Fruit fly (Drosophila melanogaster) whole organism, pupa: ENCODE data around the gene CG14346.

Source experiments
- CG10348 ChIP-seq: fragments of 200-800 bp; sonication (Bioruptor generic); IDR thresholded peaks from 2 replicates; pipeline ENCODE4 v1.3.6; 2022; ENCODE audit warnings: missing biosample characterization, missing genetic modification characterization
- CG12605 ChIP-seq: fragments of 200-800 bp; sonication (Bioruptor generic); IDR thresholded peaks from 2 replicates; pipeline ENCODE4 v1.3.6; 2022; ENCODE audit warnings: missing biosample characterization, missing genetic modification characterization
- CG13204 ChIP-seq: fragments of 200-800 bp; sonication (Bioruptor generic); optimal IDR thresholded peaks from 2 replicates; lab custom pipeline; 2018; ENCODE audit warnings: missing biosample characterization, mild to moderate bottlenecking, missing genetic modification characterization, moderate library complexity
- CG14655 ChIP-seq: fragments of 200-800 bp; sonication (Bioruptor generic); optimal IDR thresholded peaks from 3 replicates; lab custom pipeline; 2017; ENCODE audit warnings: mild to moderate bottlenecking, missing biosample characterization, missing genetic modification reagents, missing genetic modification characterization
- CG15710 ChIP-seq: fragments of 200-800 bp; sonication (Bioruptor generic); optimal IDR thresholded peaks from 2 replicates; lab custom pipeline; 2018; ENCODE audit warnings: missing biosample characterization, mild to moderate bottlenecking, missing genetic modification characterization, moderate library complexity
- CG17806 ChIP-seq: fragments of 200-800 bp; sonication (Bioruptor generic); optimal IDR thresholded peaks from 2 replicates; lab custom pipeline; 2018; ENCODE audit warnings: missing biosample characterization, mild to moderate bottlenecking, missing genetic modification characterization, moderate library complexity
- CG32121 ChIP-seq: fragments of 200-800 bp; sonication (Bioruptor generic); IDR thresholded peaks from 2 replicates; pipeline ENCODE4 v1.3.6; 2022; ENCODE audit warnings: missing biosample characterization, missing genetic modification characterization
- CG34367 ChIP-seq: fragments of 200-800 bp; sonication (Bioruptor generic); optimal IDR thresholded peaks from 2 replicates; lab custom pipeline; 2018; ENCODE audit warnings: missing biosample characterization, mild to moderate bottlenecking, missing genetic modification characterization
- CG4496 ChIP-seq: fragments of 200-800 bp; sonication (Bioruptor generic); IDR thresholded peaks from 3 replicates; pipeline ENCODE4 v1.3.6; 2022; ENCODE audit warnings: missing biosample characterization, missing genetic modification characterization
- CG8159 ChIP-seq: fragments of 200-800 bp; sonication (Bioruptor generic); optimal IDR thresholded peaks from 3 replicates; lab custom pipeline; 2018; ENCODE audit warnings: missing biosample characterization, mild to moderate bottlenecking, missing genetic modification characterization, moderate library complexity
- CG8301 ChIP-seq: fragments of 200-800 bp; sonication (Bioruptor generic); optimal IDR thresholded peaks from 2 replicates; lab custom pipeline; 2018; ENCODE audit warnings: missing biosample characterization, mild to moderate bottlenecking, missing genetic modification characterization
- CG9948 ChIP-seq: fragments of 200-800 bp; sonication (Bioruptor generic); optimal IDR thresholded peaks from 2 replicates; lab custom pipeline; 2018; ENCODE audit warnings: missing biosample characterization, mild to moderate bottlenecking, missing genetic modification characterization, moderate library complexity
- D1 ChIP-seq: fragments of 200-800 bp; sonication (Bioruptor generic); optimal IDR thresholded peaks from 2 replicates; lab custom pipeline; 2018; ENCODE audit warnings: missing biosample characterization, mild to moderate bottlenecking, missing genetic modification characterization, moderate library complexity
- EcR ChIP-seq: fragments of 200-800 bp; sonication (Bioruptor generic); optimal IDR thresholded peaks from 3 replicates; lab custom pipeline; 2019; ENCODE audit warnings: missing biosample characterization, missing genetic modification characterization, mild to moderate bottlenecking, moderate library complexity, missing genetic modification reagents
- Ets98B ChIP-seq: fragments of 200-800 bp; sonication (Bioruptor generic); IDR thresholded peaks from 2 replicates; pipeline ENCODE4 v1.3.6; 2022; ENCODE audit warnings: missing biosample characterization, missing genetic modification characterization
- Pif1A ChIP-seq: fragments of 200-800 bp; sonication (Bioruptor generic); optimal IDR thresholded peaks from 3 replicates; lab custom pipeline; 2016; ENCODE audit warnings: missing biosample characterization, missing genetic modification characterization
- Pif1B ChIP-seq: fragments of 200-800 bp; sonication (Bioruptor generic); optimal IDR thresholded peaks from 3 replicates; lab custom pipeline; 2016; ENCODE audit warnings: missing biosample characterization, missing genetic modification characterization
- Snoo ChIP-seq: fragments of 200-800 bp; sonication (Bioruptor generic); optimal IDR thresholded peaks from 3 replicates; lab custom pipeline; 2017; ENCODE audit warnings: missing biosample characterization, mild to moderate bottlenecking, missing genetic modification characterization, inconsistent platforms
- fd96Ca ChIP-seq: fragments of 200-800 bp; sonication (Bioruptor generic); IDR thresholded peaks from 3 replicates; pipeline ENCODE4 v1.3.6; 2022; ENCODE audit warnings: missing biosample characterization, missing genetic modification characterization
- gl ChIP-seq: fragments of 200-800 bp; sonication (Bioruptor generic); optimal IDR thresholded peaks from 2 replicates; lab custom pipeline; 2018; ENCODE audit warnings: missing biosample characterization, mild to moderate bottlenecking, missing genetic modification characterization
- rn ChIP-seq: fragments of 200-800 bp; sonication (Bioruptor generic); IDR thresholded peaks from 2 replicates; pipeline ENCODE4 v1.3.6; 2022; ENCODE audit warnings: missing biosample characterization, missing genetic modification characterization

Gene CG14346

dm6 chr2L:1354009-1354408 lies 13.8 kb upstream of the CG14346 start, which contains the start of gene CG5561:
CG5561 (minus strand) TSS chr2L:1354109.
- TF ChIP-seq CG32121 (GFP tag; lab: Robert Waterston, UW) = no peak
- no peak for TF ChIP-seq CG9948
- no peak for TF ChIP-seq CG14655 (GFP tag; lab: Kevin White, UChicago)
- no peak for TF ChIP-seq D1 (tag; lab: Kevin White, UChicago)
- no peak for TF ChIP-seq CG10348 (GFP tag; lab: Robert Waterston, UW)
- no peak for TF ChIP-seq Snoo (tag; lab: Kevin White, UChicago)
- no peak for TF ChIP-seq CG15710 (tag; lab: Kevin White, UChicago)
- TF ChIP-seq Ets98B (GFP tag; lab: Robert Waterston, UW) = no peak
- no peak for TF ChIP-seq CG4496
- no peak for TF ChIP-seq CG8301
- no peak for TF ChIP-seq Pif1B
- TF ChIP-seq rn (GFP tag; lab: Robert Waterston, UW) = no peak
- no peak for TF ChIP-seq CG12605

dm6 chr2L:1354819-1355218 lies 13.0 kb upstream of the CG14346 start, which contains the start of gene CG31924:
CG31924 (minus strand) TSS chr2L:1354919.
- TF ChIP-seq Snoo (tag; lab: Kevin White, UChicago) = no peak
- TF ChIP-seq CG10348 (GFP tag; lab: Robert Waterston, UW) = no peak
- no peak for TF ChIP-seq CG15710 (tag; lab: Kevin White, UChicago)
- TF ChIP-seq Pif1B = no peak
- TF ChIP-seq CG8301 = no peak
- TF ChIP-seq CG34367 (tag; lab: Kevin White, UChicago) = no peak
- TF ChIP-seq CG14655 (GFP tag; lab: Kevin White, UChicago) = no peak
- no peak for TF ChIP-seq rn (GFP tag; lab: Robert Waterston, UW)

- TF ChIP-seq Pif1B (no peak), CG10348 (GFP tag; lab: Robert Waterston, UW) (no peak), D1 (tag; lab: Kevin White, UChicago) (no peak)
These were observed 12.0 kb upstream of the CG14346 start, which contains the start of gene CG5565 for dm6 chr2L:1355824-1356223. CG5565 (minus strand) TSS chr2L:1355924.

- TF ChIP-seq Ets98B (GFP tag; lab: Robert Waterston, UW) = no peak
- no peak for TF ChIP-seq Pif1A (GFP tag; lab: Kevin White, UChicago)
- TF ChIP-seq CG13204 = no peak
- no peak for TF ChIP-seq CG12605
- TF ChIP-seq D1 (tag; lab: Kevin White, UChicago) = no peak
- TF ChIP-seq CG34367 (tag; lab: Kevin White, UChicago) = no peak
- TF ChIP-seq fd96Ca (GFP tag; lab: Robert Waterston, UW) = no peak
- TF ChIP-seq CG10348 (GFP tag; lab: Robert Waterston, UW) = no peak
- TF ChIP-seq CG8159 (tag; lab: Kevin White, UChicago) = no peak
- no peak for TF ChIP-seq gl (tag; lab: Kevin White, UChicago)
- TF ChIP-seq EcR = no peak
- TF ChIP-seq CG17806 (tag; lab: Kevin White, UChicago) = no peak
- no peak for TF ChIP-seq CG14655 (GFP tag; lab: Kevin White, UChicago)
- TF ChIP-seq CG8301 = no peak
- TF ChIP-seq Snoo (tag; lab: Kevin White, UChicago) = no peak
- TF ChIP-seq CG32121 (GFP tag; lab: Robert Waterston, UW) = no peak
- no peak for TF ChIP-seq CG4496
- TF ChIP-seq Pif1B = no peak
- TF ChIP-seq CG9948 = no peak
These were observed 8.1 kb upstream of the CG14346 start, which contains the start of gene CG31659 for dm6 chr2L:1359690-1360089. CG31659 (minus strand) TSS chr2L:1359790.

- TF ChIP-seq CG10348 (GFP tag; lab: Robert Waterston, UW) (no peak), CG8159 (tag; lab: Kevin White, UChicago) (peak; percentile 0), rn (GFP tag; lab: Robert Waterston, UW) (no peak), CG8301 (no peak), EcR (peak; percentile 75)
These were observed 5.8 kb upstream of the CG14346 start, which contains the start of gene NLaz for dm6 chr2L:1361771-1362632. NLaz (minus strand) TSS chr2L:1361821.

dm6 chr2L:1365037-1365436 lies 2.8 kb upstream of the CG14346 start:
- TF ChIP-seq CG15710 (tag; lab: Kevin White, UChicago) (no peak), CG10348 (GFP tag; lab: Robert Waterston, UW) (no peak), CG8159 (tag; lab: Kevin White, UChicago) (no peak), CG9948 (no peak), D1 (tag; lab: Kevin White, UChicago) (no peak), CG32121 (GFP tag; lab: Robert Waterston, UW) (no peak), Snoo (tag; lab: Kevin White, UChicago) (no peak), Ets98B (GFP tag; lab: Robert Waterston, UW) (no peak), EcR (no peak), Pif1A (GFP tag; lab: Kevin White, UChicago) (no peak), CG8301 (no peak), CG17806 (tag; lab: Kevin White, UChicago) (no peak), Pif1B (no peak), CG12605 (no peak), gl (tag; lab: Kevin White, UChicago) (no peak)
